Fruit fly (Drosophila melanogaster) whole organism, wandering third instar larva: ENCODE measurements around the gene SelG.

Experiments used
- Abd-B ChIP-seq: fragments of >200 bp; optimal IDR thresholded peaks from 2 replicates; lab custom pipeline; 2017; ENCODE audit warnings: missing biosample characterization, missing genetic modification characterization
- CG32264 ChIP-seq: fragments of 200-800 bp; sonication (Bioruptor generic); optimal IDR thresholded peaks from 2 replicates; lab custom pipeline; 2016; ENCODE audit warnings: missing biosample characterization, missing genetic modification characterization
- CG9705 ChIP-seq: fragments of 200-800 bp; sonication (Bioruptor generic); optimal IDR thresholded peaks from 2 replicates; lab custom pipeline; 2018; ENCODE audit warnings: missing biosample characterization, mild to moderate bottlenecking, missing genetic modification characterization
- CrebA ChIP-seq: fragments of 200-800 bp; sonication (Bioruptor generic); optimal IDR thresholded peaks from 2 replicates; lab custom pipeline; 2016; ENCODE audit warnings: missing biosample characterization, mild to moderate bottlenecking, missing genetic modification characterization, borderline replicate concordance
- Dfd ChIP-seq: fragments of >200 bp; optimal IDR thresholded peaks from 2 replicates; lab custom pipeline; 2017; ENCODE audit warnings: missing biosample characterization, missing genetic modification characterization
- Dif ChIP-seq: fragments of 200-275, 200-300 bp; sonication (Bioruptor generic); optimal IDR thresholded peaks from 2 replicates; lab custom pipeline; 2018; ENCODE audit warnings: missing biosample characterization, missing genetic modification characterization; ENCODE audit not compliant: partially characterized antibody
- GATAd ChIP-seq: sonication (Bioruptor generic); optimal IDR thresholded peaks from 2 replicates; lab custom pipeline; 2016; ENCODE audit warnings: missing biosample characterization, missing genetic modification characterization
- HLH106 ChIP-seq: fragments of 200-800 bp; optimal IDR thresholded peaks from 3 replicates; lab custom pipeline; 2019; ENCODE audit warnings: missing biosample characterization, mild to moderate bottlenecking, missing genetic modification characterization, moderate library complexity
- Hnf4 ChIP-seq: fragments of 200-800 bp; sonication (Bioruptor generic); optimal IDR thresholded peaks from 2 replicates; lab custom pipeline; 2016; ENCODE audit warnings: missing biosample characterization, mild to moderate bottlenecking, missing genetic modification characterization
- Hr78 ChIP-seq: fragments of >200 bp; optimal IDR thresholded peaks from 2 replicates; lab custom pipeline; 2017; ENCODE audit warnings: missing biosample characterization, missing genetic modification characterization
- Hr83 ChIP-seq: fragments of 200-300 bp; sonication (Bioruptor generic); optimal IDR thresholded peaks from 2 replicates; lab custom pipeline; 2016; ENCODE audit warnings: missing biosample characterization, mild to moderate bottlenecking, missing genetic modification characterization, moderate library complexity; ENCODE audit not compliant: poor library complexity, severe bottlenecking
- Jra ChIP-seq: sonication (Bioruptor generic); optimal IDR thresholded peaks from 2 replicates; lab custom pipeline; 2016; ENCODE audit warnings: missing biosample characterization, missing genetic modification characterization
- Mio ChIP-seq: sonication (Bioruptor generic); optimal IDR thresholded peaks from 2 replicates; lab custom pipeline; 2016; ENCODE audit warnings: missing biosample characterization, missing genetic modification characterization
- Myc ChIP-seq: fragments of >200 bp; optimal IDR thresholded peaks from 2 replicates; lab custom pipeline; 2017
- N ChIP-seq: fragments of >200 bp; optimal IDR thresholded peaks from 2 replicates; lab custom pipeline; 2018; ENCODE audit warnings: missing biosample characterization, missing external identifiers, missing genetic modification characterization
- OdsH ChIP-seq: fragments of 200-800 bp; sonication (Bioruptor generic); optimal IDR thresholded peaks from 2 replicates; lab custom pipeline; 2016; ENCODE audit warnings: missing biosample characterization, mild to moderate bottlenecking, missing genetic modification characterization
- Rel ChIP-seq, 2 experiments: fragments of 200-800 bp; sonication (Bioruptor generic) in 1 of 2; optimal IDR thresholded peaks; 2 replicates in 1 of 2; 3 replicates in 1 of 2; lab custom pipeline; 2016 to 2019; ENCODE audit warnings: mild to moderate bottlenecking in 2 of 2, missing biosample characterization in 2 of 2, missing genetic modification characterization in 2 of 2, moderate library complexity in 1 of 2
- Sp1 ChIP-seq: fragments of 200-800 bp; sonication (Bioruptor generic); optimal IDR thresholded peaks from 3 replicates; lab custom pipeline; 2019; ENCODE audit warnings: missing biosample characterization, mild to moderate bottlenecking, missing genetic modification characterization, moderate library complexity
- Vsx2 ChIP-seq: fragments of 200-300, 225-300 bp; sonication (Bioruptor generic); optimal IDR thresholded peaks from 2 replicates; lab custom pipeline; 2018; ENCODE audit warnings: missing biosample characterization, missing genetic modification characterization; ENCODE audit not compliant: partially characterized antibody
- br ChIP-seq: fragments of 200-800 bp; sonication (Bioruptor generic); optimal IDR thresholded peaks from 2 replicates; lab custom pipeline; 2016; ENCODE audit warnings: missing biosample characterization, missing genetic modification characterization
- brk ChIP-seq: fragments of 200-800 bp; sonication (Bioruptor generic); optimal IDR thresholded peaks from 2 replicates; lab custom pipeline; 2016; ENCODE audit warnings: missing biosample characterization, mild to moderate bottlenecking, missing genetic modification characterization
- dl ChIP-seq, 2 experiments: fragments of 175-275, 200-275 bp in 1 of 2; fragments of 200-275 bp in 1 of 2; sonication (Bioruptor generic); optimal IDR thresholded peaks; lab custom pipeline; 2018; ENCODE audit warnings: mild to moderate bottlenecking in 2 of 2, missing biosample characterization in 2 of 2, missing genetic modification characterization in 2 of 2, moderate library complexity in 2 of 2; ENCODE audit not compliant: partially characterized antibody in 2 of 2, insufficient read depth in 1 of 2
- dmrt93B ChIP-seq: fragments of 200-800 bp; sonication (Bioruptor generic); optimal IDR thresholded peaks from 2 replicates; lab custom pipeline; 2018; ENCODE audit warnings: missing biosample characterization, mild to moderate bottlenecking, missing genetic modification characterization
- dsf ChIP-seq: sonication (Bioruptor generic); optimal IDR thresholded peaks from 2 replicates; lab custom pipeline; 2016; ENCODE audit warnings: missing biosample characterization, missing genetic modification characterization, borderline replicate concordance
- ey ChIP-seq: fragments of 200-800 bp; sonication (Bioruptor generic); optimal IDR thresholded peaks from 2 replicates; lab custom pipeline; 2016; ENCODE audit warnings: missing biosample characterization, missing genetic modification characterization
- foxo ChIP-seq, 2 experiments: fragments of 200-800 bp; sonication (Bioruptor generic); optimal IDR thresholded peaks; 2 replicates in 1 of 2; 3 replicates in 1 of 2; lab custom pipeline; 2016 to 2017; ENCODE audit warnings: missing biosample characterization in 2 of 2, missing genetic modification characterization in 2 of 2
- fru ChIP-seq: fragments of 200-800 bp; sonication (Bioruptor generic); optimal IDR thresholded peaks from 3 replicates; lab custom pipeline; 2016; ENCODE audit warnings: missing biosample characterization, mild to moderate bottlenecking, missing genetic modification characterization
- h ChIP-seq: fragments of 200-800 bp; sonication (Bioruptor generic); optimal IDR thresholded peaks from 3 replicates; lab custom pipeline; 2016; ENCODE audit warnings: missing biosample characterization, mild to moderate bottlenecking, missing genetic modification characterization
- jim ChIP-seq: fragments of 175-275, 200-325 bp; sonication (Bioruptor generic); optimal IDR thresholded peaks from 2 replicates; lab custom pipeline; 2016; ENCODE audit warnings: missing biosample characterization, mild to moderate bottlenecking, missing genetic modification characterization
- lola ChIP-seq: fragments of >200 bp; optimal IDR thresholded peaks from 2 replicates; lab custom pipeline; 2017; ENCODE audit warnings: missing biosample characterization, missing genetic modification characterization
- pan ChIP-seq: fragments of >200 bp; optimal IDR thresholded peaks from 2 replicates; lab custom pipeline; 2017
- psq ChIP-seq: fragments of 200-800 bp; sonication (Bioruptor generic); optimal IDR thresholded peaks from 3 replicates; lab custom pipeline; 2017; ENCODE audit warnings: missing biosample characterization, mild to moderate bottlenecking, missing genetic modification characterization, moderate library complexity
- rgr ChIP-seq: fragments of 200-800 bp; sonication (Bioruptor generic); optimal IDR thresholded peaks from 3 replicates; lab custom pipeline; 2016; ENCODE audit warnings: missing biosample characterization, mild to moderate bottlenecking, missing genetic modification characterization
- sage ChIP-seq: fragments of 200-800 bp; sonication (Bioruptor generic); optimal IDR thresholded peaks from 2 replicates; lab custom pipeline; 2016; ENCODE audit warnings: missing biosample characterization, mild to moderate bottlenecking, missing genetic modification characterization
- sv ChIP-seq: fragments of 200-800 bp; sonication (Bioruptor generic); optimal IDR thresholded peaks from 3 replicates; lab custom pipeline; 2016; ENCODE audit warnings: missing biosample characterization, missing genetic modification characterization
- tai ChIP-seq: sonication (Bioruptor generic); optimal IDR thresholded peaks from 2 replicates; lab custom pipeline; 2016; ENCODE audit warnings: missing biosample characterization, missing genetic modification characterization
- usp ChIP-seq: fragments of >200 bp; optimal IDR thresholded peaks from 2 replicates; lab custom pipeline; 2017; ENCODE audit warnings: missing biosample characterization, missing genetic modification characterization
- woc ChIP-seq: sonication (Bioruptor generic); optimal IDR thresholded peaks from 2 replicates; lab custom pipeline; 2016; ENCODE audit warnings: missing biosample characterization, mild to moderate bottlenecking, missing genetic modification characterization

SelG gene

DNA sequence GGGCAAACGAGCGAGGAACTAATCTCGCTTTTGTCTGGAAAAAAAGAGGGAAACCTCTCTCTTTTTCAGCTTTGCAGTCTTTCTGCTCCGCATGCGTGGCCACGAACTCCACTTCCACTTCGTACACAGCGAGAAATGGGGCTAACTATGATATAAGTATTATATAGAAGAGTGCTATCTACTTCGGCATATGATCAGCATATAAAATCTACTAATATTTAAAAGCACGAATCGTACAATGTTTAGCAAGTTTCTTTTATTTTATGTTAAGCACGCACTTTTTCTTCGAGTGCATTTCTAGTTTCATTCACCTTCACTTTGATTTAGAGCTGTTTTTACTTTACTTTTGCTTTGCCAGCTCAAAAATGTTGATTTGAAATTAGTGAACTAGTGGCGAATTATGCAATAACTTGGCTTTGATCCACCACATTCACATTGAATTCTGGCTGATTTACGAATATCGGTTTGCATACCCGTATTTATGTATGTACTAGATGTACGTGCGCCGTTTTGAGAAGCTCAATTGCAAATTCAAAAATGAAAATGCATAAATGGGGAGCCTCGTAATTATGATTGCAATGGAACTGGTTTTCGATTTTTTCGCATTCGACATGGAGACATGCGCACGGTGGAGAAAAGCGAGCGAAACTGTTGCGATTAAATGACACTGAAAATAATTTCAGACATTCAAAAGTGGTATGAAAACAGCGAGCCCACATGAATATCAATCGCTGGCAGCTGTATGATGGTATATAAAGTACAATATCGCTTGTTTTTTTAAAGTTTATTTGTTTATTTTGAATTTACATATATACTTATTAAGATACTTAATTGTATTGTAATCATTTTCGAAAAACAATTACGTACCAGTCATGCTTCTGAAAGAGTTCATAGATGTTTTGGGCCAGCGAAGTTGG lies 29.3 kb upstream of the SelG start:
- peak; percentile 78 for TF ChIP-seq rgr (GFP tag; lab: Kevin White, UChicago)
- no peak for TF ChIP-seq dsf (GFP tag; lab: Kevin White, UChicago)
- TF ChIP-seq lola (GFP tag; lab: Kevin White, UChicago), result no peak
- TF ChIP-seq OdsH (GFP tag; lab: Kevin White, UChicago), result peak; percentile 64
- no peak for TF ChIP-seq dl (GFP tag; optimal IDR thresholded peaks at IDR 0.05; lab: Kevin White, UChicago; ENCODE audit: insufficient read depth in 1 of 2, partially characterized antibody in 2 of 2)
- peak; percentile 61 for TF ChIP-seq dmrt93B (GFP tag; lab: Kevin White, UChicago)
- no peak for TF ChIP-seq N
- no peak for TF ChIP-seq usp (GFP tag; lab: Kevin White, UChicago)
- no peak for TF ChIP-seq Mio (GFP tag; lab: Kevin White, UChicago)
- no peak for TF ChIP-seq Dfd (GFP tag; lab: Kevin White, UChicago)
- peak; percentile 12 for TF ChIP-seq Jra (GFP tag; lab: Kevin White, UChicago)
- no peak for TF ChIP-seq Vsx2
- TF ChIP-seq woc (GFP tag; lab: Kevin White, UChicago), result peak; percentile 56
- TF ChIP-seq brk (GFP tag; lab: Kevin White, UChicago), result no peak
- TF ChIP-seq HLH106 (tag; lab: Kevin White, UChicago), result peak; percentile 87
- TF ChIP-seq jim (GFP tag; lab: Kevin White, UChicago), result no peak
- TF ChIP-seq pan (lab: Kevin White, UChicago), result no peak
- peak; percentile 52 for TF ChIP-seq psq
- peak; percentile 34 for TF ChIP-seq Rel (GFP tag; optimal IDR thresholded peaks at IDR 0.05; lab: Kevin White, UChicago)
- TF ChIP-seq Rel (tag; optimal IDR thresholded peaks at IDR 0.05; lab: Kevin White, UChicago), result peak; percentile 45
- peak; percentile 75 for TF ChIP-seq Hnf4 (GFP tag; lab: Kevin White, UChicago)
- peak; percentile 48 for TF ChIP-seq Hr83 (GFP tag; lab: Kevin White, UChicago)
- no peak for TF ChIP-seq Dif
- peak; percentile 47 for TF ChIP-seq sage (GFP tag; lab: Kevin White, UChicago)
- TF ChIP-seq CG32264 (GFP tag; lab: Kevin White, UChicago), result peak; percentile 64
- no peak for TF ChIP-seq Hr78
- TF ChIP-seq br (GFP tag; lab: Kevin White, UChicago), result peak; percentile 80
- no peak for TF ChIP-seq tai (GFP tag; lab: Kevin White, UChicago)
- peak; percentile 83 for TF ChIP-seq fru (GFP tag; lab: Kevin White, UChicago)
- peak; percentile 83 for TF ChIP-seq Sp1 (GFP tag; lab: Kevin White, UChicago)
- peak; percentile 15 for TF ChIP-seq CG9705 (GFP tag; lab: Kevin White, UChicago)
- TF ChIP-seq CrebA (GFP tag; lab: Kevin White, UChicago), result no peak
- TF ChIP-seq ey (GFP tag; lab: Kevin White, UChicago), result peak; percentile 62
- no peak for TF ChIP-seq GATAd (GFP tag; lab: Kevin White, UChicago)
- TF ChIP-seq Myc (lab: Kevin White, UChicago), result no peak
- peak in 1 of 2 experiments; percentile 85 for TF ChIP-seq foxo (GFP tag; optimal IDR thresholded peaks at IDR 0.05; lab: Kevin White, UChicago)
- no peak for TF ChIP-seq Abd-B
- peak; percentile 62 for TF ChIP-seq sv (GFP tag; lab: Kevin White, UChicago)
- TF ChIP-seq h (GFP tag; lab: Kevin White, UChicago), result peak; percentile 81

DNA sequence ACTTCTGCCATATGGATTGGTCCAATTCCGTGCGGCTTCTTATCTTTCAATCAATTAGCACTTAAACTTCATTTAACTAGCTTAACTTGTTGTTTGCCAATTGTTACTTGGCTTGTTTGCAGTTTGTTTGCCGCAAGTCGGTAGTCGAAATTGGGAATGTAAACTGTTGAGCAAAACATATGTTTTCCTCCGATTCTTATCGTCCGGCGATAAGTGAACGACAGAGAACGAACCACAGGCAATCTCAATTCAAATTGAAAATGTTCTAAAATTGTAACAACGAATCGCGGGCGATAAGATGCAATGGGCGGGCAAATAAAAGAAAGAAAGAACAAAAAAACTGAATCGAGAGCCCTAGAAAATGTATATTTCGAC lies 28.7 kb upstream of the SelG start:
- TF ChIP-seq pan (lab: Kevin White, UChicago) (no peak), Myc (lab: Kevin White, UChicago) (no peak), dsf (GFP tag; lab: Kevin White, UChicago) (no peak), psq (no peak), dmrt93B (GFP tag; lab: Kevin White, UChicago) (no peak), woc (GFP tag; lab: Kevin White, UChicago) (no peak), Rel (GFP tag; optimal IDR thresholded peaks at IDR 0.05; lab: Kevin White, UChicago) (no peak), Rel (tag; optimal IDR thresholded peaks at IDR 0.05; lab: Kevin White, UChicago) (no peak), HLH106 (tag; lab: Kevin White, UChicago) (no peak), usp (GFP tag; lab: Kevin White, UChicago) (no peak), br (GFP tag; lab: Kevin White, UChicago) (no peak), Hnf4 (GFP tag; lab: Kevin White, UChicago) (no peak), tai (GFP tag; lab: Kevin White, UChicago) (no peak), ey (GFP tag; lab: Kevin White, UChicago) (no peak), foxo (GFP tag; optimal IDR thresholded peaks at IDR 0.05; lab: Kevin White, UChicago) (no peak), Sp1 (GFP tag; lab: Kevin White, UChicago) (no peak), sv (GFP tag; lab: Kevin White, UChicago) (no peak), rgr (GFP tag; lab: Kevin White, UChicago) (no peak), N (no peak)
